Fruit fly (Drosophila melanogaster) Kc167 (cell line): ENCODE measurements around the gene CG43703.

Experiments
- Myc ChIP-seq: fragments of >200 bp; optimal IDR thresholded peaks from 2 replicates; lab custom pipeline; 2017; ENCODE audit warnings: missing external identifiers
- Sin3A ChIP-seq: fragments of >200 bp; optimal IDR thresholded peaks from 2 replicates; lab custom pipeline; 2018; ENCODE audit warnings: missing external identifiers
- h ChIP-seq: fragments of >200 bp; optimal IDR thresholded peaks from 3 replicates; lab custom pipeline; 2018; ENCODE audit warnings: missing external identifiers
- insv ChIP-seq: fragments of >200 bp; optimal IDR thresholded peaks from 3 replicates; lab custom pipeline; 2018; ENCODE audit warnings: missing external identifiers
- psq ChIP-seq: fragments of >200 bp; optimal IDR thresholded peaks from 2 replicates; lab custom pipeline; 2017; ENCODE audit warnings: missing external identifiers
- ttk ChIP-seq: sonication (Bioruptor generic); optimal IDR thresholded peaks from 2 replicates; lab custom pipeline; 2017; ENCODE audit warnings: missing external identifiers

CG43703 gene

dm6 chr2L:3756831-3757351, 8.4 kb upstream of the CG43703 start, which contains the start of gene CG43707:
CG43707 (plus strand) TSS chr2L:3757256.
- no peak for TF ChIP-seq psq (lab: Kevin White, UChicago)
- TF ChIP-seq Sin3A (lab: Kevin White, UChicago), result no peak
- no peak for TF ChIP-seq h
- no peak for TF ChIP-seq Myc (lab: Kevin White, UChicago)
- TF ChIP-seq insv (lab: Kevin White, UChicago), result no peak
- no peak for TF ChIP-seq ttk (lab: Kevin White, UChicago)

- TF ChIP-seq ttk (lab: Kevin White, UChicago), result no peak
- TF ChIP-seq Sin3A (lab: Kevin White, UChicago), result no peak
- no peak for TF ChIP-seq h
- no peak for TF ChIP-seq insv (lab: Kevin White, UChicago)
- no peak for TF ChIP-seq Myc (lab: Kevin White, UChicago)
- no peak for TF ChIP-seq psq (lab: Kevin White, UChicago)
Observed at dm6 chr2L:3769718-3770461, 4.6 kb downstream of the CG43703 start.

dm6 chr2L:3771109-3772067, 6.1 kb downstream of the CG43703 start, which contains the start of gene bowl:
bowl (plus strand) TSS chr2L:3771700.
- TF ChIP-seq Myc (lab: Kevin White, UChicago) (no peak), insv (lab: Kevin White, UChicago) (no peak), psq (lab: Kevin White, UChicago) (no peak), ttk (lab: Kevin White, UChicago) (no peak), h (no peak), Sin3A (lab: Kevin White, UChicago) (no peak)

dm6 chr2L:3772068-3772428, 6.8 kb downstream of the CG43703 start:
- no peak for TF ChIP-seq Sin3A (lab: Kevin White, UChicago)
- TF ChIP-seq Myc (lab: Kevin White, UChicago), result no peak
- TF ChIP-seq h, result no peak
- TF ChIP-seq ttk (lab: Kevin White, UChicago), result no peak
- no peak for TF ChIP-seq psq (lab: Kevin White, UChicago)
- no peak for TF ChIP-seq insv (lab: Kevin White, UChicago)

dm6 chr2L:3772599-3772936, 7.3 kb downstream of the CG43703 start:
- TF ChIP-seq Myc (lab: Kevin White, UChicago), result no peak
- TF ChIP-seq ttk (lab: Kevin White, UChicago), result no peak
- TF ChIP-seq insv (lab: Kevin White, UChicago), result no peak
- TF ChIP-seq Sin3A (lab: Kevin White, UChicago), result no peak
- no peak for TF ChIP-seq psq (lab: Kevin White, UChicago)
- TF ChIP-seq h, result no peak

dm6 chr2L:3772937-3773623, 7.8 kb downstream of the CG43703 start:
- TF ChIP-seq psq (lab: Kevin White, UChicago), result no peak
- TF ChIP-seq Sin3A (lab: Kevin White, UChicago), result no peak

dm6 chr2L:3773624-3773978, 8.3 kb downstream of the CG43703 start:
- TF ChIP-seq h (no peak), psq (lab: Kevin White, UChicago) (no peak), ttk (lab: Kevin White, UChicago) (no peak), insv (lab: Kevin White, UChicago) (no peak), Myc (lab: Kevin White, UChicago) (no peak), Sin3A (lab: Kevin White, UChicago) (no peak)

dm6 chr2L:3775767-3776351, 10.6 kb downstream of the CG43703 start:
- TF ChIP-seq Myc (lab: Kevin White, UChicago) (no peak), psq (lab: Kevin White, UChicago) (no peak), Sin3A (lab: Kevin White, UChicago) (no peak), insv (lab: Kevin White, UChicago) (no peak), h (no peak), ttk (lab: Kevin White, UChicago) (no peak)

dm6 chr2L:3776614-3777196, 11.4 kb downstream of the CG43703 start:
- TF ChIP-seq Myc (lab: Kevin White, UChicago) (no peak), h (no peak), insv (lab: Kevin White, UChicago) (no peak), ttk (lab: Kevin White, UChicago) (no peak), Sin3A (lab: Kevin White, UChicago) (no peak), psq (lab: Kevin White, UChicago) (no peak)

- TF ChIP-seq h (no peak), Myc (lab: Kevin White, UChicago) (no peak), Sin3A (lab: Kevin White, UChicago) (no peak), ttk (lab: Kevin White, UChicago) (no peak), insv (lab: Kevin White, UChicago) (no peak)
Observed at dm6 chr2L:3777485-3777884, 12.2 kb downstream of the CG43703 start.
